Fruit fly (Drosophila melanogaster) whole organism, prepupa: ENCODE data around the gene X11Lbeta.

Source experiments
- Blimp-1 ChIP-seq: fragments of 200-800 bp; sonication (Bioruptor generic); optimal IDR thresholded peaks from 3 replicates; lab custom pipeline; 2017; ENCODE audit warnings: missing biosample characterization, missing genetic modification characterization, mild to moderate bottlenecking, moderate library complexity, missing genetic modification reagents
- CG11762 ChIP-seq: fragments of 200-800 bp; sonication (Bioruptor generic); optimal IDR thresholded peaks from 3 replicates; lab custom pipeline; 2016; ENCODE audit warnings: missing biosample characterization, missing genetic modification characterization; ENCODE audit not compliant: insufficient read depth
- CG15336 ChIP-seq: fragments of 200-800 bp; sonication (Bioruptor generic); IDR thresholded peaks from 2 replicates; pipeline ENCODE4 v1.3.6; 2022; ENCODE audit warnings: missing biosample characterization, missing genetic modification characterization
- CG32006 ChIP-seq: fragments of 200-800 bp; sonication (Bioruptor generic); optimal IDR thresholded peaks from 3 replicates; lab custom pipeline; 2017; ENCODE audit warnings: missing biosample characterization, mild to moderate bottlenecking, missing genetic modification characterization
- CG6854 ChIP-seq: fragments of 200-800 bp; sonication (Bioruptor generic); optimal IDR thresholded peaks from 2 replicates; lab custom pipeline; 2017; ENCODE audit warnings: missing biosample characterization, mild to moderate bottlenecking, missing genetic modification characterization
- CG7368 ChIP-seq: fragments of 200-800 bp; sonication (Bioruptor generic); optimal IDR thresholded peaks from 3 replicates; lab custom pipeline; 2016; ENCODE audit warnings: missing biosample characterization, missing genetic modification characterization
- Eip75B ChIP-seq: fragments of 200-800 bp; sonication (Bioruptor generic); optimal IDR thresholded peaks from 3 replicates; lab custom pipeline; 2016; ENCODE audit warnings: missing biosample characterization, missing genetic modification characterization
- Eip93F ChIP-seq: fragments of 200-800 bp; sonication (Bioruptor generic); optimal IDR thresholded peaks from 2 replicates; lab custom pipeline; 2016; ENCODE audit warnings: missing biosample characterization, mild to moderate bottlenecking, missing genetic modification characterization
- Hr39 ChIP-seq: fragments of 200-800 bp; sonication (Bioruptor generic); optimal IDR thresholded peaks from 2 replicates; lab custom pipeline; 2016; ENCODE audit warnings: missing biosample characterization, missing genetic modification characterization
- esn ChIP-seq: fragments of 200-800 bp; sonication (Bioruptor generic); optimal IDR thresholded peaks from 2 replicates; lab custom pipeline; 2016; ENCODE audit warnings: missing biosample characterization, mild to moderate bottlenecking, missing genetic modification characterization, moderate library complexity
- topi ChIP-seq: fragments of 200-800 bp; sonication (Bioruptor generic); optimal IDR thresholded peaks from 3 replicates; lab custom pipeline; 2016; ENCODE audit warnings: missing biosample characterization, missing genetic modification characterization
- vri ChIP-seq: fragments of 200-800 bp; sonication (Bioruptor generic); optimal IDR thresholded peaks from 3 replicates; lab custom pipeline; 2016; ENCODE audit warnings: missing biosample characterization, mild to moderate bottlenecking, missing genetic modification characterization

dm6 chrX:10588789-10589188 lies 38.7 kb upstream of the X11Lbeta start, which contains the start of gene Rab9D:
- TF ChIP-seq CG6854 (GFP tag; lab: Kevin White, UChicago) (no peak), Eip75B (no peak), esn (GFP tag; lab: Kevin White, UChicago) (no peak), Hr39 (GFP tag; lab: Kevin White, UChicago) (no peak), CG15336 (GFP tag; lab: Robert Waterston, UW) (no peak), topi (GFP tag; lab: Kevin White, UChicago) (no peak), Blimp-1 (GFP tag; lab: Kevin White, UChicago) (no peak), CG32006 (no peak), Eip93F (GFP tag; lab: Kevin White, UChicago) (no peak), vri (no peak), CG11762 (GFP tag; lab: Kevin White, UChicago) (no peak), CG7368 (GFP tag; lab: Kevin White, UChicago) (no peak)
